Fruit fly (Drosophila melanogaster): ENCODE results near the gene bi.

Gene bi

DNA sequence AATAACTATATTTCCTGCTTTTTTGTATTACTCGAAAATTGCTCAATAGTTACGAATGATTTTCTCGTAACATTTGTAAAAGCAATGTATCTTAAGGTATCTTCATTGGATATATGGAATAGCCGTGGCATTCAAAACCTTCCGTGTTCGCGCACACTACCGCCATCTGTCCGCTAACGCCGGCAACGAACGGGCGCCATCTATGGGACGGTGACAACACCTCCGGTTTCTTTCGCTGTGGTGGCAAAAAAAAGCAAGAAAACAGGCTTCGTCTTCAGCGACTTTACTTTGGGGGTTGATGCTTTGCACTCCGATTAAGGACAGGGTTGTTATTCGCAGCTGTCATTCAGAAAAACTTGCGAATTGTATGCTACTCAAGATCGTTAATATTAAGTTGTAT lies 94.5 kb downstream of the bi start:
- TF ChIP-seq Sin3A (optimal IDR thresholded peaks at IDR 0.05) (no peak), h (optimal IDR thresholded peaks at IDR 0.05) (no peak), psq (optimal IDR thresholded peaks at IDR 0.05) (no peak), Myc (optimal IDR thresholded peaks at IDR 0.05) (no peak), ttk (optimal IDR thresholded peaks at IDR 0.05) (no peak), insv (optimal IDR thresholded peaks at IDR 0.05) (no peak)

DNA sequence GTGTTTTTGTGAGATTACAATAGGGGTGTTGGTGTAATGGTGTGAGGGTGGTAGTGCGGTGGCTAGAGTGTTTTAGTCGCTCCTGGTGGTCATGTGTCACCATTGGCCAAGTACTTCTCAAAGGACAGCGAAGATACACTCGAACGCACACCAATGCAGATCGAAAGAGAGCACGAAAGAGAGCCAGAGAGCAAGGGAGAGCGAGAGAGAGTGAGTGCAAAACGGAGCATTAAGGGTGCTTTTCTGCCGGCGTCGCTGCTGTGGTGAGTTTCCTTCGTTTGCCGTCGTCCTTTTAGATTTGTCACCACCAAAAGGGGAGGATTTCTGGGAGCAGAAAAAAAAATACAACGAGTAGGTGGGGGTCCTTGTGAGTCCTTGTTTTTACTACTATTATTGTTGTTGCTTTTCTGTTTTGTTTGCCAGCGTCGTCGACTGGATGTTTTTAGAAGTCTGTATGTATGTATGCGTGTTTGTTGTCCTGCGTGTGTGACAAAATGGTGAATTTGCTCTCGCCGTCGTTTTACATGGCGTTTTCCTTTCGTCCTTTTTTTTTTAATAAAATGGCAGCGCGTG lies 95.5 kb downstream of the bi start:
- TF ChIP-seq ttk (optimal IDR thresholded peaks at IDR 0.05), result no peak

DNA sequence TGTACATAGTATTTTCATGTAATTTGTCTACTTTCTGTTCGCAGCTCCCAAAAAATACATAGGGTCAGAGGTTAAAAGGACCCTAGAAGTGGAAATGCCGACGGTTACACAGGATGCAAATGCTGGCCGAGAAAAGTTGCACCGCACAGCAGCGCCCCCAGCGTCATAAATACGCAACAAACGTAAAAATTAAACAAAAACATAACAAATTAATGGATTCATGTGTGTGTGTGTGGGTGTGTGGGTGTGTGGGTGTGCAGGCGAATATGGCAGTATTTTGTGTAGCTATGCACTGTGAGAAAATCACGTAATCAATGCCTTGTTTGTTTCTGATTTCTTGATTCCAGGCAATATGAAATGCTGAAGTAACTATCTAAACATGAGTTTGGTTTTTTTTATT lies 98.9 kb downstream of the bi start:
- no peak for TF ChIP-seq ttk (optimal IDR thresholded peaks at IDR 0.05)

DNA sequence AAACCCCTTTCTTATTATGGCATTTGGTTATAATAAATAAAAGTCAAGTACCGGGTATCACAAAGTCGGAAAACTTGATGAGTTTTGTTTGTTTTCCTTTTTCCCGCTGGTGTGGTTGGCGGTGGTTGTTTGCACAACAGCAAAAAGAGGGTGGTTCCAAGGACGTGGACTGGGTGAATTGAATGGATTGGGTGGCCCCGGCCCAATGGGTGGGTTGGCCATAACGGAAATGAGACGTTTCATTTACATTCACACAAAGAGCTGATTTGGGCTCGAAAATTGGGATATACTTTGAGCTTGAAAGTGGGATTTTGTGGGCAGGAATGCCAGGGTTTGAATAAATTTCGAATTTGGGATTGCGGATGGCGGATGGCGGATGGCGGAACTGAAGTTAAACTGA lies 108.2 kb downstream of the bi start:
- TF ChIP-seq ttk (optimal IDR thresholded peaks at IDR 0.05), result no peak
- no peak for TF ChIP-seq psq (optimal IDR thresholded peaks at IDR 0.05)
- no peak for TF ChIP-seq h (optimal IDR thresholded peaks at IDR 0.05)
- TF ChIP-seq insv (optimal IDR thresholded peaks at IDR 0.05), result no peak
- no peak for TF ChIP-seq Myc (optimal IDR thresholded peaks at IDR 0.05)
- TF ChIP-seq Sin3A (optimal IDR thresholded peaks at IDR 0.05), result no peak

DNA sequence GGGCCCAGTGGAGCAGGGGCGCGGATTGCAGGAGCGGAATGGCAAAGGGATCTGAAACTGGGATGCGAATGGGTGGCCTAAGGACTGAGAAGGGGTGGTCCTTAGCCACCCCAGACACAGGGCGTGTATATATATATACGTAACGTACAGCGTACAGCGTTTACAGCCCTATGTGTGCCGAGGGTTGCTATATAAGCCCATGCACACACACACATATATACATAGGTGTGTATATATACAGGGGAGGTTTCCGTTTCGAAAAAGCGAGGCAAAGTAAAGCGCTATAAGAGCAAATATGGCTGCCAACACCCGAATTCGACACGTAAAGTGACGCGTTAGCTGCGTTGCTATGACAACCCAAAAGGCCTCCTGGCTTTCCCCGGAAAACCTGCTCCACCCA lies 114.1 kb downstream of the bi start:
- no peak for TF ChIP-seq h (optimal IDR thresholded peaks at IDR 0.05)
- TF ChIP-seq psq (optimal IDR thresholded peaks at IDR 0.05), result no peak
- TF ChIP-seq ttk (optimal IDR thresholded peaks at IDR 0.05), result no peak
- TF ChIP-seq Sin3A (optimal IDR thresholded peaks at IDR 0.05), result no peak
- TF ChIP-seq Myc (optimal IDR thresholded peaks at IDR 0.05), result no peak
- TF ChIP-seq insv (optimal IDR thresholded peaks at IDR 0.05), result no peak

DNA sequence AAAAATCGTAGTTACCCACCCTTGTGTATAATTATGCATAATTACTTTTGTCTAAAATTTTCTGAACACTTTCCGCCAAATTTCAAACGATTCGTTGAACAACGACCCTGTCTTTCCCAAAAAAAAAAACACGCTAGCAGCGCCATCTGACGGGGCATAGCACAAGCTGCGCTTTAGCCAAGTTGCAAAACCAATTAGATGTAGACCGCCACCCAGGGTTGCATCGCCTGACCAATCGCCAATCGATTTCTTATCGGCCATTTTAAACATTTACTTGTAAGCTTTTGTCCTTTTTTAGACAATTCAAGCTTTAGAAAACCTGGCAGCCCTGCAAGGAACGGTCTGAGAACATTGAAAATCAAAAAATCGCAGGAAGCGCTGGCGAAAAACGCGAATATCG lies 117.3 kb downstream of the bi start, which contains the start of gene CG3556:
CG3556 (plus strand) TSS at position 323 of the 400 bp plus-strand sequence.
- TF ChIP-seq h (optimal IDR thresholded peaks at IDR 0.05) (no peak), ttk (optimal IDR thresholded peaks at IDR 0.05) (no peak), psq (optimal IDR thresholded peaks at IDR 0.05) (no peak), Sin3A (optimal IDR thresholded peaks at IDR 0.05) (no peak), Myc (optimal IDR thresholded peaks at IDR 0.05) (no peak), insv (optimal IDR thresholded peaks at IDR 0.05) (no peak)

DNA sequence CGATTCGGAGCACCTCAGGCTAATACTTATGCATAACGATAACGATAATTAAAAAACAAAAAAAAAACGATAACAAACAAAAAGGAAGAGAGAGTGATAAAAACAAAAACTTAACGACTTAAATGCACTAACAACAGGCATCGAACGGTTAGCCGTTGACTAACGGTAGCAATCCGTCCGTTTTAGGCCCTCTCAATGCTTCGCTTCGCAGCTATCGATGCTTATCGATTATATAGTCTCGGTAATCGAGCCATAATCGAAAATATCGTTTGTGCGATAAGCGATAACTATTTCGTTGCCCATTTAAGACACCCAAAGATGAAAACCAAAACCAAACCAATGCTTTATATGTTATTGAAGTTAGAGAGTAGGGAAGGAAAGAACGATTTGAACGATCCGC lies 121.3 kb downstream of the bi start:
- TF ChIP-seq Sin3A (optimal IDR thresholded peaks at IDR 0.05) (no peak), psq (optimal IDR thresholded peaks at IDR 0.05) (no peak), Myc (optimal IDR thresholded peaks at IDR 0.05) (no peak), ttk (optimal IDR thresholded peaks at IDR 0.05) (no peak), h (optimal IDR thresholded peaks at IDR 0.05) (no peak), insv (optimal IDR thresholded peaks at IDR 0.05) (no peak)

All from Kc167 (cell line).